Fruit fly (Drosophila melanogaster) whole organism, prepupa: ENCODE measurements around the gene CG34303.

ENCODE experiments used
- CG15336 ChIP-seq: fragments of 200-800 bp; sonication (Bioruptor generic); IDR thresholded peaks from 2 replicates; pipeline ENCODE4 v1.3.6; 2022; ENCODE audit warnings: missing biosample characterization, missing genetic modification characterization
- CG31627 ChIP-seq: fragments of 200-800 bp; sonication (Bioruptor generic); optimal IDR thresholded peaks from 3 replicates; lab custom pipeline; 2016; ENCODE audit warnings: missing biosample characterization, missing genetic modification characterization
- CG4318 ChIP-seq: fragments of 200-800 bp; sonication (Bioruptor generic); optimal IDR thresholded peaks from 3 replicates; lab custom pipeline; 2017; ENCODE audit warnings: missing biosample characterization, mild to moderate bottlenecking, missing genetic modification characterization
- CG6854 ChIP-seq: fragments of 200-800 bp; sonication (Bioruptor generic); optimal IDR thresholded peaks from 2 replicates; lab custom pipeline; 2017; ENCODE audit warnings: missing biosample characterization, mild to moderate bottlenecking, missing genetic modification characterization
- Ets96B ChIP-seq: fragments of 200-800 bp; optimal IDR thresholded peaks from 2 replicates; lab custom pipeline; 2019; ENCODE audit warnings: missing biosample characterization, mild to moderate bottlenecking, missing genetic modification characterization, moderate library complexity
- Gug ChIP-seq: fragments of 200-800 bp; sonication (Bioruptor generic); IDR thresholded peaks from 2 replicates; pipeline ENCODE4 v1.3.6; 2022; ENCODE audit warnings: missing biosample characterization, missing genetic modification characterization
- Met ChIP-seq: fragments of 200-800 bp; sonication (Bioruptor generic); optimal IDR thresholded peaks from 3 replicates; lab custom pipeline; 2016; ENCODE audit warnings: missing biosample characterization, missing genetic modification characterization
- Sox102F ChIP-seq: fragments of 200-800 bp; sonication (Bioruptor generic); optimal IDR thresholded peaks from 2 replicates; lab custom pipeline; 2016; ENCODE audit warnings: missing biosample characterization, mild to moderate bottlenecking, missing genetic modification characterization
- achi ChIP-seq: fragments of 200-800 bp; sonication (Bioruptor generic); optimal IDR thresholded peaks from 3 replicates; lab custom pipeline; 2016; ENCODE audit warnings: missing biosample characterization, missing genetic modification characterization
- fd85E ChIP-seq: fragments of 200-800 bp; sonication (Bioruptor generic); optimal IDR thresholded peaks from 3 replicates; lab custom pipeline; 2016; ENCODE audit warnings: missing biosample characterization, missing genetic modification characterization
- fkh ChIP-seq: fragments of 200-800 bp; sonication (Bioruptor generic); optimal IDR thresholded peaks from 3 replicates; lab custom pipeline; 2017; ENCODE audit warnings: missing biosample characterization, mild to moderate bottlenecking, missing genetic modification characterization, moderate library complexity
- ss ChIP-seq, 2 experiments: fragments of 200-800 bp; sonication (Bioruptor generic); optimal IDR thresholded peaks; 2 replicates in 1 of 2; 3 replicates in 1 of 2; lab custom pipeline; 2017 to 2018; ENCODE audit warnings: mild to moderate bottlenecking in 2 of 2, missing biosample characterization in 2 of 2, missing genetic modification characterization in 2 of 2, moderate library complexity in 1 of 2
- vri ChIP-seq: fragments of 200-800 bp; sonication (Bioruptor generic); optimal IDR thresholded peaks from 3 replicates; lab custom pipeline; 2016; ENCODE audit warnings: missing biosample characterization, mild to moderate bottlenecking, missing genetic modification characterization

DNA sequence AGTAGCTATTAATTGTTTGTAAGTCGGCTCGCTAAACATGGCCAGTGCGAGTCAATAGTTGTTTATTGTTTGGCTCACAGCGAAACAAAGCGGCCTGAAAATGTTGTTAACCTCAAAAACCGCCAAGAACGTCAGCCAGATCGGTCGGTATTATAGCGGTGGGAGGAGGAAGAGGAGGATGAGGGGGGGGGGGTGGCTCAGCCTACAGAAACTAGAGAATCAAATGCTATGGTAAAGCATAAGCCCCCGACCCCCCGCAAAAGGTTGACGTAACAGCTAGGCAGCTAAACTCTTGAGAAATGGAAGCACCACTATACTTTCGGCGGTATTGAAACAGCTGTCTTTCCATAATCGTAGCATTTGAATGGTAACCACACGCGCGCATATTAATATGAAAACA lies 12.8 kb downstream of the CG34303 start:
- TF ChIP-seq Ets96B (no peak), CG4318 (no peak), achi (GFP tag; lab: Kevin White, UChicago) (no peak), CG15336 (GFP tag; lab: Robert Waterston, UW) (no peak), vri (no peak), CG6854 (no peak), Gug (no peak), ss (GFP tag; optimal IDR thresholded peaks at IDR 0.05; lab: Kevin White, UChicago) (no peak), Met (GFP tag; lab: Kevin White, UChicago) (no peak), fd85E (GFP tag; lab: Kevin White, UChicago) (no peak), Sox102F (GFP tag; lab: Kevin White, UChicago) (no peak), fkh (GFP tag; lab: Kevin White, UChicago) (peak; percentile 54), CG31627 (GFP tag; lab: Kevin White, UChicago) (no peak)
